Worm (Caenorhabditis elegans) whole organism, L4 larva: Measurements from ENCODE around the gene nhr-90.

Experiments
- D1046.2 ChIP-seq: fragments of 200-800 bp; sonication (Bioruptor generic); IDR thresholded peaks from 2 replicates; pipeline ENCODE4 v1.3.6; 2022; ENCODE audit warnings: missing genetic modification characterization, missing compliant biosample characterization
- F26F4.8 ChIP-seq: fragments of 200-800 bp; sonication (Bioruptor generic); conservative IDR thresholded peaks from 2 replicates; pipeline ENCODE4 v1.3.6; 2022; ENCODE audit warnings: missing genetic modification characterization, missing compliant biosample characterization
- R02D3.7 ChIP-seq: fragments of 150-350 bp; sonication (generic microtip); optimal IDR thresholded peaks from 3 replicates; lab custom pipeline; 2014; ENCODE audit warnings: missing biosample characterization, missing genetic modification characterization
- T20F7.1 ChIP-seq: fragments of 200-800 bp; sonication (Bioruptor generic); optimal IDR thresholded peaks from 2 replicates; lab custom pipeline; 2018; ENCODE audit warnings: mild to moderate bottlenecking, missing genetic modification characterization, missing compliant biosample characterization
- T26A8.4 ChIP-seq: fragments of 200-800 bp; sonication (Bioruptor generic); IDR thresholded peaks from 2 replicates; pipeline ENCODE4 v1.3.6; 2022; ENCODE audit warnings: missing genetic modification characterization, missing compliant biosample characterization
- Y105C5A.15 ChIP-seq: fragments of 200-800 bp; sonication (Bioruptor generic); IDR thresholded peaks from 2 replicates; pipeline ENCODE4 v1.3.6; 2022; ENCODE audit warnings: missing genetic modification characterization, missing compliant biosample characterization
- ZK337.2 ChIP-seq: fragments of 200-800 bp; sonication (Bioruptor generic); IDR thresholded peaks from 2 replicates; pipeline ENCODE4 v1.3.6; 2022; ENCODE audit warnings: missing genetic modification reagents, missing genetic modification characterization, missing compliant biosample characterization
- attf-4 ChIP-seq: sonication (generic microtip); optimal IDR thresholded peaks from 3 replicates; lab custom pipeline; 2017; ENCODE audit warnings: missing biosample characterization, missing genetic modification characterization
- ceh-28 ChIP-seq: fragments of 150-350 bp; optimal IDR thresholded peaks from 2 replicates; lab custom pipeline; 2014; ENCODE audit warnings: missing biosample characterization, missing genetic modification reagents, missing genetic modification characterization
- ceh-62 ChIP-seq: sonication (generic microtip); optimal IDR thresholded peaks from 2 replicates; lab custom pipeline; 2017; ENCODE audit warnings: missing biosample characterization, missing genetic modification characterization
- ceh-82 ChIP-seq: sonication (generic microtip); optimal IDR thresholded peaks from 2 replicates; lab custom pipeline; 2017; ENCODE audit warnings: missing biosample characterization, missing genetic modification characterization
- ctbp-1 ChIP-seq: fragments of 200-800 bp; sonication (Bioruptor generic); IDR thresholded peaks from 2 replicates; pipeline ENCODE4 v1.3.6; 2022; ENCODE audit warnings: missing genetic modification reagents, missing genetic modification characterization, missing compliant biosample characterization
- duxl-1 ChIP-seq: sonication (generic microtip); optimal IDR thresholded peaks from 2 replicates; lab custom pipeline; 2016; ENCODE audit warnings: mild to moderate bottlenecking, missing genetic modification characterization, moderate library complexity, missing compliant biosample characterization; ENCODE audit not compliant: poor library complexity
- fkh-10 ChIP-seq: fragments of 150-350 bp; optimal IDR thresholded peaks from 2 replicates; lab custom pipeline; 2014; ENCODE audit warnings: missing biosample characterization, missing genetic modification reagents, missing genetic modification characterization
- gei-8 ChIP-seq: fragments of 200-800 bp; sonication (Bioruptor generic); optimal IDR thresholded peaks from 2 replicates; lab custom pipeline; 2018; ENCODE audit warnings: mild to moderate bottlenecking, missing genetic modification characterization, missing compliant biosample characterization
- hlh-30 ChIP-seq: sonication (generic microtip); optimal IDR thresholded peaks from 2 replicates; lab custom pipeline; 2017; ENCODE audit warnings: antibody characterized with exemption, mild to moderate bottlenecking, missing genetic modification characterization, missing compliant biosample characterization; ENCODE audit not compliant: insufficient read depth
- jun-1 ChIP-seq: fragments of 150-350 bp; optimal IDR thresholded peaks from 2 replicates; lab custom pipeline; 2014; ENCODE audit warnings: missing biosample characterization, missing genetic modification reagents, missing genetic modification characterization
- lin-13 ChIP-seq: fragments of 150-350 bp; optimal IDR thresholded peaks from 2 replicates; lab custom pipeline; 2014; ENCODE audit warnings: missing biosample characterization, missing genetic modification reagents, missing genetic modification characterization
- lin-29 ChIP-seq: fragments of 200-800 bp; sonication (Bioruptor generic); IDR thresholded peaks from 2 replicates; pipeline ENCODE4 v1.3.6; 2022; ENCODE audit warnings: missing genetic modification reagents, missing genetic modification characterization, missing compliant biosample characterization
- lin-38 ChIP-seq: fragments of 200-800 bp; sonication (Bioruptor generic); IDR thresholded peaks from 2 replicates; pipeline ENCODE4 v1.3.6; 2022; ENCODE audit warnings: missing genetic modification reagents, missing genetic modification characterization, missing compliant biosample characterization
- lin-39 ChIP-seq: fragments of 150-350 bp; optimal IDR thresholded peaks from 2 replicates; lab custom pipeline; 2014; ENCODE audit warnings: missing biosample characterization, missing genetic modification reagents, missing genetic modification characterization
- lsy-2 ChIP-seq, 2 experiments: fragments of 150-350 bp in 1 of 2; sonication (generic microtip) in 1 of 2; optimal IDR thresholded peaks; 2 replicates each; lab custom pipeline; 2014 to 2017; ENCODE audit warnings: missing biosample characterization in 2 of 2, missing genetic modification characterization in 2 of 2
- madf-5 ChIP-seq, 2 experiments: fragments of 200-800 bp; sonication (Bioruptor generic); IDR thresholded peaks; 2 replicates each; pipeline ENCODE4 v1.3.6; 2022; ENCODE audit warnings: missing compliant biosample characterization in 2 of 2, missing genetic modification characterization in 2 of 2
- mdl-1 ChIP-seq, 2 experiments: fragments of 150-350 bp in 1 of 2; sonication (generic microtip) in 1 of 2; optimal IDR thresholded peaks; 2 replicates each; lab custom pipeline; 2014 to 2017; ENCODE audit warnings: missing biosample characterization in 2 of 2, missing genetic modification characterization in 2 of 2
- mes-2 ChIP-seq: sonication (generic microtip); optimal IDR thresholded peaks from 2 replicates; lab custom pipeline; 2016; ENCODE audit warnings: missing genotype, mild to moderate bottlenecking, missing genetic modification characterization, missing compliant biosample characterization; ENCODE audit not compliant: poor library complexity, severe bottlenecking
- mxl-2 ChIP-seq: fragments of 200-800 bp; sonication (Bioruptor generic); conservative IDR thresholded peaks from 2 replicates; pipeline ENCODE4 v1.3.6; 2022; ENCODE audit warnings: missing genetic modification reagents, missing genetic modification characterization, missing compliant biosample characterization
- nhr-48 ChIP-seq: sonication (generic microtip); optimal IDR thresholded peaks from 2 replicates; lab custom pipeline; 2016; ENCODE audit warnings: mild to moderate bottlenecking, missing genetic modification characterization, missing compliant biosample characterization
- nhr-77 ChIP-seq: fragments of 150-350 bp; optimal IDR thresholded peaks from 2 replicates; lab custom pipeline; 2014; ENCODE audit warnings: missing biosample characterization, missing genetic modification characterization
- pqm-1 ChIP-seq: sonication (generic microtip); optimal IDR thresholded peaks from 2 replicates; lab custom pipeline; 2017; ENCODE audit warnings: missing biosample characterization, missing genetic modification characterization
- rbr-2 ChIP-seq: sonication (generic microtip); optimal IDR thresholded peaks from 2 replicates; lab custom pipeline; 2016; ENCODE audit warnings: missing genotype, missing genetic modification characterization, missing compliant biosample characterization
- skn-1 ChIP-seq: fragments of 150-350 bp; optimal IDR thresholded peaks from 2 replicates; lab custom pipeline; 2014; ENCODE audit warnings: missing biosample characterization, missing genetic modification characterization
- snpc-1.2 ChIP-seq: fragments of 200-800 bp; sonication (Bioruptor generic); IDR thresholded peaks from 2 replicates; pipeline ENCODE4 v1.3.6; 2022; ENCODE audit warnings: missing genetic modification reagents, missing genetic modification characterization, missing compliant biosample characterization
- snpc-4 ChIP-seq: fragments of 150-350 bp; optimal IDR thresholded peaks from 2 replicates; lab custom pipeline; 2014; ENCODE audit warnings: missing biosample characterization, missing genetic modification characterization
- vab-7 ChIP-seq: fragments of 200-800 bp; sonication (Bioruptor generic); IDR thresholded peaks from 2 replicates; pipeline ENCODE4 v1.3.6; 2022; ENCODE audit warnings: missing genetic modification reagents, missing genetic modification characterization, missing compliant biosample characterization
- zag-1 ChIP-seq: fragments of 150-350 bp; optimal IDR thresholded peaks from 2 replicates; lab custom pipeline; 2014; ENCODE audit warnings: missing biosample characterization, missing genetic modification characterization
- ztf-11 ChIP-seq: fragments of 150-350 bp; optimal IDR thresholded peaks from 2 replicates; lab custom pipeline; 2014; ENCODE audit warnings: missing biosample characterization, missing genetic modification characterization

Gene nhr-90

DNA sequence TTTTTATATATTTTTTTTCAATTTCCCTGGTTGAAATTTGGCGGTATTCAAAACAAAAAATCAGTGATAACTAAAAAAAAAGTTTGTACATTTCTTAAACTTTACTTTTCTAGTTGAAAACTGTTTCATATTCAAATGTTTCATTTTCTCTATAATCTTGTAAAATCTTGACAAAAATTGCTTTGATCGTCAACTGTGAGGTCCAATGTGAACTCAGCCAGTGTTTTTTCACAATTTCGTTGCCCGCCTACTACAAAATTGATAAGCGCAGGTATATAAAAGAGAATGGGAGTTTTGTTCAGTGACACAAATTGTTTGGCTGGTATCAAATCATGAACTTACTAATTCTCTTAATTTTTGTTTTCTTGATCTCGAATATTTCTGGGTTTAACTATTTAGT lies 36.6 kb downstream of the nhr-90 start, which contains the start of gene ugt-42:
ugt-42 (plus strand) TSS at position 301 of the 400 bp plus-strand sequence.
- TF ChIP-seq ceh-82 (tag; lab: Kevin White, UChicago), result no peak
- TF ChIP-seq D1046.2 (GFP tag; lab: Robert Waterston, UW), result no peak
- no peak for TF ChIP-seq lin-13
- no peak for TF ChIP-seq skn-1
- no peak for TF ChIP-seq lin-39 (tag; lab: Kevin White, UChicago)

DNA sequence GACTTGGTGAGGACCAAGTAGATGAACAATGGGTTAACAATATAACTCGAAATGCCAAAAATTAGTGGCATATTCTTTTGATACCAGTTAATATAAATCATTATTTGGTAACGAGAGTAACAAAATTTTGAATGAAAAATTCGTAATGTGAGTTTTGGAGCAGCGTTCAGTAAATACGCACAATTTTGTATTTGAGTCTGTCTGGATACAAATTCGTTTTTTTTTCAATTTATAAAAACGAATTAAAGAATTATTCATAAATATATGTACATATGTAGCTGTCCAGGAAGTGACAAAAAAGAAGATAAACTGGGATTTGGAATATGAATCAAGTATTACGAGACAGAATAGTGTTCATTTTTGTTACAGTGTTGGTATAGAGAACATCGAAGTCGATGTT lies 42.6 kb downstream of the nhr-90 start, which contains the start of gene srj-5:
srj-5 (minus strand) TSS at position 101 of the 400 bp plus-strand sequence.
- TF ChIP-seq ZK337.2 (GFP tag; lab: Robert Waterston, UW), result no peak
- no peak for TF ChIP-seq snpc-4 (tag; lab: Kevin White, UChicago)
- no peak for TF ChIP-seq ceh-28 (tag; lab: Kevin White, UChicago)
- no peak for TF ChIP-seq vab-7
- no peak for TF ChIP-seq snpc-1.2 (GFP tag; lab: Robert Waterston, UW)
- no peak for TF ChIP-seq D1046.2 (GFP tag; lab: Robert Waterston, UW)
- TF ChIP-seq ceh-62 (tag; lab: Kevin White, UChicago), result no peak
- no peak for TF ChIP-seq nhr-48
- no peak for TF ChIP-seq mxl-2
- no peak for TF ChIP-seq duxl-1
- TF ChIP-seq R02D3.7 (tag; lab: Kevin White, UChicago), result no peak
- TF ChIP-seq fkh-10 (GFP tag; lab: Kevin White, UChicago), result no peak
- no peak for TF ChIP-seq nhr-77 (tag; lab: Kevin White, UChicago)
- TF ChIP-seq lin-29 (GFP tag; lab: Robert Waterston, UW), result no peak
- TF ChIP-seq T20F7.1, result no peak
- TF ChIP-seq rbr-2, result no peak
- TF ChIP-seq jun-1 (tag; lab: Kevin White, UChicago), result no peak
- TF ChIP-seq gei-8, result no peak
- TF ChIP-seq madf-5 (GFP tag; IDR thresholded peaks at IDR 0.05; lab: Robert Waterston, UW), result no peak

DNA sequence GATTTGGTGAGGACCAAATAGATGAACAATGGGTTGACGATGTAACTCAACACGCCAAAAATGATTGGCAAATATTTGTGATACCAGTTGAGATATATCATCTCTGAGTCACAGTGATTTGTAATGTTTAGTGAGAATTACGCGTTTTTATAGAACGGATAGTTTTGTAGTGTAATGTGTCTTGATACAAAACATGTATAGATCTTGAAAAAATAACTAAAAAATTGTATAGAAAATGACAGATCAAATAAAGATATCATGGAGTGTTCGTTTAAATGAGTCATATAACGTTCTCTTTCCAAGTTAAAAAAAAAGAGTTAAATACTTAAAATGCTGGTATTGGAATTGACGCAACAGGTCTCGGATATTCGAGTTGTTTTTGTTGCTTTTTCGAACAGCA lies 44.1 kb downstream of the nhr-90 start, which contains the start of gene srj-6:
srj-6 (minus strand) TSS at position 101 of the 400 bp plus-strand sequence.
- no peak for TF ChIP-seq lin-29 (GFP tag; lab: Robert Waterston, UW)
- TF ChIP-seq lin-13, result no peak
- TF ChIP-seq T26A8.4 (GFP tag; lab: Robert Waterston, UW), result no peak
- no peak for TF ChIP-seq F26F4.8 (GFP tag; lab: Robert Waterston, UW)
- no peak for TF ChIP-seq attf-4
- no peak for TF ChIP-seq D1046.2 (GFP tag; lab: Robert Waterston, UW)
- TF ChIP-seq, all 104 proteins: peak for 0

DNA sequence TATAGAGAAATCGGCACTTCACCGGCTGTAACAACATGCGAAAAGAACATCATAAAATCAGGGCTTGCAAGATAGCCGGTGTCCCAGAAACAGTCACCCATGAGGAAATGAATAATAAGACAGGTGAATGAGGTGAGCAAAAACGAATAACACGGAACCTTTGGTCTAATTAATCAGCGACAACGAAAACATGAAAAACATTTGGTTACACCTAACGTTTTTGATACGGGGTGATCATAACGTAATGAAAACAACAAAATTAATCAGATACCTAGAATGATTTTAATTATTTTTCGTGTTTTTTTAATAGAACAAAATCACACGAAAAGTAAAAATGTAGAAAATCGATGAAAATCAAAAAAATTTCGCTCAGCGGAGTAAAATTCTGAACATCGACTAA lies 45.5 kb downstream of the nhr-90 start, which contains the start of gene srh-245:
srh-245 (minus strand) TSS at position 101 of the 400 bp plus-strand sequence.
- no peak for TF ChIP-seq ceh-82 (tag; lab: Kevin White, UChicago)
- TF ChIP-seq R02D3.7 (tag; lab: Kevin White, UChicago), result no peak
- TF ChIP-seq ztf-11 (tag; lab: Kevin White, UChicago), result no peak
- TF ChIP-seq pqm-1 (tag; lab: Kevin White, UChicago), result no peak
- TF ChIP-seq zag-1 (tag; lab: Kevin White, UChicago), result no peak
- TF ChIP-seq hlh-30 (tag; lab: Kevin White, UChicago), result no peak
- TF ChIP-seq mdl-1 (tag; optimal IDR thresholded peaks at IDR 0.05; lab: Kevin White, UChicago), result no peak
- TF ChIP-seq lin-38, result no peak
- no peak for TF ChIP-seq D1046.2 (GFP tag; lab: Robert Waterston, UW)
- TF ChIP-seq lsy-2 (tag; optimal IDR thresholded peaks at IDR 0.05; lab: Kevin White, UChicago), result no peak
- no peak for TF ChIP-seq ctbp-1 (GFP tag; lab: Robert Waterston, UW)
- TF ChIP-seq mes-2, result no peak
- TF ChIP-seq Y105C5A.15 (GFP tag; lab: Robert Waterston, UW), result no peak
